Worm (Caenorhabditis elegans) whole organism, L1 larva: ENCODE measurements around the gene srx-120.

Experiments
- lir-3 ChIP-seq: sonication (generic microtip); optimal IDR thresholded peaks from 2 replicates; lab custom pipeline; 2016; ENCODE audit warnings: mild to moderate bottlenecking, missing genetic modification characterization, moderate library complexity, missing compliant biosample characterization; ENCODE audit not compliant: poor library complexity
- snpc-4 ChIP-seq: fragments of 150-350 bp; optimal IDR thresholded peaks from 2 replicates; lab custom pipeline; 2014; ENCODE audit warnings: missing biosample characterization, missing genetic modification characterization

ce11 chrII:12539395-12539794 is 8.3 kb downstream of the srx-120 start:
- TF ChIP-seq lir-3 (tag; lab: Kevin White, UChicago): no peak
- TF ChIP-seq snpc-4 (tag; lab: Kevin White, UChicago): no peak
